Fruit fly (Drosophila melanogaster) whole organism, pupa: ENCODE results near the gene Taf11.
A peak's percentile ranks its signal among the peaks of the same experiment; 100 is the strongest.

Experiments
- CG10348 ChIP-seq: fragments of 200-800 bp; sonication (Bioruptor generic); IDR thresholded peaks from 2 replicates; pipeline ENCODE4 v1.3.6; 2022; ENCODE audit warnings: missing biosample characterization, missing genetic modification characterization
- CG12605 ChIP-seq: fragments of 200-800 bp; sonication (Bioruptor generic); IDR thresholded peaks from 2 replicates; pipeline ENCODE4 v1.3.6; 2022; ENCODE audit warnings: missing biosample characterization, missing genetic modification characterization
- CG13204 ChIP-seq: fragments of 200-800 bp; sonication (Bioruptor generic); optimal IDR thresholded peaks from 2 replicates; lab custom pipeline; 2018; ENCODE audit warnings: missing biosample characterization, mild to moderate bottlenecking, missing genetic modification characterization, moderate library complexity
- CG14655 ChIP-seq: fragments of 200-800 bp; sonication (Bioruptor generic); optimal IDR thresholded peaks from 3 replicates; lab custom pipeline; 2017; ENCODE audit warnings: mild to moderate bottlenecking, missing biosample characterization, missing genetic modification reagents, missing genetic modification characterization
- CG15710 ChIP-seq: fragments of 200-800 bp; sonication (Bioruptor generic); optimal IDR thresholded peaks from 2 replicates; lab custom pipeline; 2018; ENCODE audit warnings: missing biosample characterization, mild to moderate bottlenecking, missing genetic modification characterization, moderate library complexity
- CG17806 ChIP-seq: fragments of 200-800 bp; sonication (Bioruptor generic); optimal IDR thresholded peaks from 2 replicates; lab custom pipeline; 2018; ENCODE audit warnings: missing biosample characterization, mild to moderate bottlenecking, missing genetic modification characterization, moderate library complexity
- CG32121 ChIP-seq: fragments of 200-800 bp; sonication (Bioruptor generic); IDR thresholded peaks from 2 replicates; pipeline ENCODE4 v1.3.6; 2022; ENCODE audit warnings: missing biosample characterization, missing genetic modification characterization
- CG34367 ChIP-seq: fragments of 200-800 bp; sonication (Bioruptor generic); optimal IDR thresholded peaks from 2 replicates; lab custom pipeline; 2018; ENCODE audit warnings: missing biosample characterization, mild to moderate bottlenecking, missing genetic modification characterization
- CG4496 ChIP-seq: fragments of 200-800 bp; sonication (Bioruptor generic); IDR thresholded peaks from 3 replicates; pipeline ENCODE4 v1.3.6; 2022; ENCODE audit warnings: missing biosample characterization, missing genetic modification characterization
- CG8159 ChIP-seq: fragments of 200-800 bp; sonication (Bioruptor generic); optimal IDR thresholded peaks from 3 replicates; lab custom pipeline; 2018; ENCODE audit warnings: missing biosample characterization, mild to moderate bottlenecking, missing genetic modification characterization, moderate library complexity
- CG8301 ChIP-seq: fragments of 200-800 bp; sonication (Bioruptor generic); optimal IDR thresholded peaks from 2 replicates; lab custom pipeline; 2018; ENCODE audit warnings: missing biosample characterization, mild to moderate bottlenecking, missing genetic modification characterization
- CG9948 ChIP-seq: fragments of 200-800 bp; sonication (Bioruptor generic); optimal IDR thresholded peaks from 2 replicates; lab custom pipeline; 2018; ENCODE audit warnings: missing biosample characterization, mild to moderate bottlenecking, missing genetic modification characterization, moderate library complexity
- D1 ChIP-seq: fragments of 200-800 bp; sonication (Bioruptor generic); optimal IDR thresholded peaks from 2 replicates; lab custom pipeline; 2018; ENCODE audit warnings: missing biosample characterization, mild to moderate bottlenecking, missing genetic modification characterization, moderate library complexity
- EcR ChIP-seq: fragments of 200-800 bp; sonication (Bioruptor generic); optimal IDR thresholded peaks from 3 replicates; lab custom pipeline; 2019; ENCODE audit warnings: missing biosample characterization, missing genetic modification characterization, mild to moderate bottlenecking, moderate library complexity, missing genetic modification reagents
- Ets98B ChIP-seq: fragments of 200-800 bp; sonication (Bioruptor generic); IDR thresholded peaks from 2 replicates; pipeline ENCODE4 v1.3.6; 2022; ENCODE audit warnings: missing biosample characterization, missing genetic modification characterization
- Pif1A ChIP-seq: fragments of 200-800 bp; sonication (Bioruptor generic); optimal IDR thresholded peaks from 3 replicates; lab custom pipeline; 2016; ENCODE audit warnings: missing biosample characterization, missing genetic modification characterization
- Pif1B ChIP-seq: fragments of 200-800 bp; sonication (Bioruptor generic); optimal IDR thresholded peaks from 3 replicates; lab custom pipeline; 2016; ENCODE audit warnings: missing biosample characterization, missing genetic modification characterization
- Snoo ChIP-seq: fragments of 200-800 bp; sonication (Bioruptor generic); optimal IDR thresholded peaks from 3 replicates; lab custom pipeline; 2017; ENCODE audit warnings: missing biosample characterization, mild to moderate bottlenecking, missing genetic modification characterization, inconsistent platforms
- fd96Ca ChIP-seq: fragments of 200-800 bp; sonication (Bioruptor generic); IDR thresholded peaks from 3 replicates; pipeline ENCODE4 v1.3.6; 2022; ENCODE audit warnings: missing biosample characterization, missing genetic modification characterization
- gl ChIP-seq: fragments of 200-800 bp; sonication (Bioruptor generic); optimal IDR thresholded peaks from 2 replicates; lab custom pipeline; 2018; ENCODE audit warnings: missing biosample characterization, mild to moderate bottlenecking, missing genetic modification characterization
- rn ChIP-seq: fragments of 200-800 bp; sonication (Bioruptor generic); IDR thresholded peaks from 2 replicates; pipeline ENCODE4 v1.3.6; 2022; ENCODE audit warnings: missing biosample characterization, missing genetic modification characterization

The Taf11 gene

DNA sequence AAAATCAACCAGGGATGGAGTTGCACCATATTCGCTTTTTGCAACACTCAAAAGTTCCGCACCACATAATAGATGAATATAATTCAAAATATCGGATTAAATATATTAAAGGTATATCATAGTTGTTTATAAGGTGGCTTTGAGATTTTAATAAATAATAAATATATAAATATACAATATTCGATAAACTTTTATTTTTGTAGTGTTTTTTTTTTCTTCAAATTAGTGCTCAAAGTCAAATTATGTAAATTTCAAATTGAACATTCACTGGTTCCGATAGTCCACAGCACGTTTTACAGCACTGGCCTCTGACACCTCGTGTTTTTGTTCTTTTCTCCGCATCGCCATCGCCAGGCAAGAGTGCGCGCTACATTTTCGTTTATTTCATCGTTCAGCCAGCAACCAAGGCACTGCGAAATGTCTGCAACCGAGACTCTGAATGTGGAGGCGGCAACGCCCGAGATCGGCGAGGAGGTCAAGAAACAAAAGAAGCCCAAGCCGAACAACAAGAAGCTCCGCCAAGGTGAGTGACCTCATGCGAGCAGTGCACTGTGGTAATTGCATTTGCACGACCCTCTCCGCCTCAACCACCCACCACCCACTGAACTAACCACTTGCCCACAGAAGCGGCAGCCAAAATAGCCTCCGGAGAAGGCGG, at the start of gene Taf11, which contains the start of gene und:
Gene Taf11, minus strand, starts transcription at position 51 of the 658 bp plus-strand sequence.
Gene und, plus strand, starts transcription at position 158 of the 658 bp plus-strand sequence.
- peak; percentile 99 for TF ChIP-seq EcR (GFP tag; lab: Kevin White, UChicago)
- no peak for TF ChIP-seq fd96Ca (GFP tag; lab: Robert Waterston, UW)
- TF ChIP-seq CG8159 (tag; lab: Kevin White, UChicago): no peak

DNA sequence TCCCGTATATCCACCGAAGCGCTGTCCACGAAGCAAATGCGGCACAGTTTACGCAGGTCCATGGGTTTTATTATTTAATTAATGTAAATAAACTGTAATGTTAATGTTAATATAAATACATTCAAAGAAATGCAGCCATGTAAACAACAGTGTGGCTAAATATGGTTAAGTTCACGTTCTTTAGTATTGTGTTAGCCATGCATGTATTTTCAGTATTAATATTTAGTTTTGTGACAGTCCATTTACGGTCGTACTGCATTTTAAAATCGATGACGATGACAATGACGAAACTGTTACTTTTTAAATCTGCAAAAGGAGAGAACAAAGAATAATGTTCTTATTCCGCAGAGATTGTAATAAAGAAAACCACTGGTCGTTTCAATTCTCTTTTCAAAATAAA, 29.9 kb upstream of the Taf11 start, which contains the start of gene CG13123:
Gene CG13123, minus strand, starts transcription at position 163 of the 400 bp plus-strand sequence.
- TF ChIP-seq D1 (peak; percentile 54), CG8301 (no peak)

DNA sequence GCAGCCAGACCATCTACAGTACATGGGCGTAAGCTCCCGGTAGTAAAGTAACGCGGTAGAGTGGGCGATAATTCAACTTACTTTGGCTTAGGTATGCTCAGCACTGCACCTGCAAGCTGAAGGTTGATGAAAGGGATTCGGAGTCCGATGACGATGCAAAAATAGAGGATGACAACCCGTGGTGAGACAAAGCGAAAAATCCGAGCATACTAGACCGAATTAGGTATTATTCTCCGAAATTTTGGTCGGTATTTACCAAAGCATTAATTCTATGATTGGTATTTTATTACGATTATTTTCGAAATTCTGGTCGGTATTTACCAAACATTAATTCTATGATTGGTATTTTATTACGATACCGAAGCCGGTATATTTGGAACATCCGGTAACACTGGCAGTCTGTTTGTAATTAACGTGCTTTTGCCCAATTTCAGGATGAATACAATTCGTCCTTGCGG, 27.5 kb upstream of the Taf11 start, which contains the start of gene CG4036:
Gene CG4036, plus strand, starts transcription at position 348 of the 458 bp plus-strand sequence.
- TF ChIP-seq CG32121 (GFP tag; lab: Robert Waterston, UW): peak; percentile 32; the same call in 1 of the 2 replicates
- peak; percentile 38 for TF ChIP-seq EcR (GFP tag; lab: Kevin White, UChicago)
- no peak for TF ChIP-seq D1

DNA sequence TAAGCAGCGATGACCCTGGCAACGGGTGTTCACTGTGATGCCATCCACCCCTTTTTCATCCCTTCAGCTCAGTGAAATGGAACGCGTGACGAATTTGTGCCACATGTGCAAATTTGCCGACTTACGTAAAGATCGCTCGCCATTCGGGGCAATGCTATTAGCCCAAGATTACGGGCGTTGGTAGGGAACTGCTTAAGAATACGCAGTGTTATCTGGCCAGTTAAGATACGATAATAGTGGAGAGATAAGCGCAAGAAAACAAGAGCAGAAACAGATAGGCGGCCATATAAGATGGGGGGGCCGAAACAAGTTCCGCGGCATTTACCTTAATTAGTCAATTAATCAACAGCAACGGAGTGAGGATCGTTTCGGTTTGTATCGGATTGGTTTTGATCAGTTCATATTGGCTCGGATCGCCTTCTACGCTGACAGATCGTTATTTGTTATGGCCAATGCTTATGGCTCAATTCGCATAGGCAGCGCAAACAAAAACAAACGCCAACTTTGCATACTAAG, 22.9 kb upstream of the Taf11 start:
- TF ChIP-seq EcR (GFP tag; lab: Kevin White, UChicago) (peak; percentile 88), CG34367 (tag; lab: Kevin White, UChicago) (no peak)

DNA sequence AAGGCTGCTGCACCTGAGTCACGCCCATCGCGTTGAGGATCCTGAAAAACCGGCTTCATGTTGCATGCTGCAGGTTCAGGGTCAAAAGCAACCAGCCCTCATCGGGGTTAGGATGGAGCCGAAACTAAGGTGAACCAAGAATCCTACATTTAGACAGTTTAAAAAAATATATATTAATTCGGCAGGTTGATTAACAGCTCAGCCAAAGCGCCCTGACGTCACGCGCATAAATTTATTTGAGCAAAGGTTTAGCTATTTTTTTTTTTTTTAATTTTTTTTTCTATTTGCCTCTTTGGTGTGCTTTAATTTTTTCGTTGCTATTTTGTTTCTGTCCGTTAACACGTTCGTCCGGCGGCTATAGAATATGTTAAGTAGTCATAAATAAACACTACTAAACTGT, 21.4 kb upstream of the Taf11 start:
- TF ChIP-seq CG10348 (GFP tag; lab: Robert Waterston, UW): no peak
- peak; percentile 5 for TF ChIP-seq D1
- TF ChIP-seq CG8159 (tag; lab: Kevin White, UChicago): peak; percentile 91

DNA sequence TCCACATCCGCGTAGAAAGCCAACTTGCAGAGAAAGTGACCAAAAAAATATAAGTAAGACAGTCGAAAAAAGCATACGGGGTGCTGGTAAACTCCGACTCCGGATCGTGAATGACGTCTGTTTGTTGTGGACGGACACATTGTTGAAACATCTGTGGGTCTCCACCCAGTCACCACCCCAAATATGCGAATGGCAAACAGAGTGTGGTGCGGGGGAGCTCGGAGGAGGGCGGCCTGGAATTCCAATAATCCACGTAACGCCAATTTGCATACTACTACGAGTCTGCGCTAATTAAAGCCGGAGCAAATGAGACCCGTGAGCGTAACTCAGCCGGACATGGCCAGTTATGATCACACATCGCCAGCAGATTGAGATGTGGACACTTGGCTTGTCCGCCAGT, 20.1 kb upstream of the Taf11 start:
- TF ChIP-seq EcR (GFP tag; lab: Kevin White, UChicago) (no peak), CG14655 (no peak), CG17806 (tag; lab: Kevin White, UChicago) (no peak), Ets98B (GFP tag; lab: Robert Waterston, UW) (no peak), D1 (no peak), CG10348 (GFP tag; lab: Robert Waterston, UW) (no peak), CG34367 (tag; lab: Kevin White, UChicago) (no peak), CG15710 (tag; lab: Kevin White, UChicago) (no peak), CG9948 (tag; lab: Kevin White, UChicago) (no peak), rn (GFP tag; lab: Robert Waterston, UW) (no peak), CG8301 (no peak), Pif1A (no peak), fd96Ca (GFP tag; lab: Robert Waterston, UW) (no peak), CG8159 (tag; lab: Kevin White, UChicago) (no peak), Snoo (tag; lab: Kevin White, UChicago) (no peak), CG4496 (GFP tag; lab: Robert Waterston, UW) (no peak), CG13204 (GFP tag; lab: Kevin White, UChicago) (no peak), gl (tag; lab: Kevin White, UChicago) (no peak), CG12605 (no peak)

DNA sequence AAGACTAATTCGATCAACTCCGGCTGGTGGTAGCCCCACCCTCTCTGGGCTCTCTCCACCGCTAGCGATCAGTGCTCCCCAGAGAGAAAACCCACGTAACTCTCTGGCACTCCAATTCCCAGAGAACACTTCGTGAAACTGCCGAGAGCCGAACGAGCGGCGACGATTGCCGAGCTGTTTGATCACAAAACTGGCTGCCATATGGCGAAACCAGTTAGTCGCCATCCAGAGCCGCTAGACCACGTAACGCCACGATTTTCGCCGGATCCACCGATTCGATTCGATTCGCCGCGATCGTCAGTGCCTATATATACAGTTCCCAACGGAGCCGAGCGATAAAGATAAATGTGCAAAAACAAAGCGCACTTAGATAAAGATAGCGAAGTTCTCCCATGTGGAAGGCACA, 19.1 kb upstream of the Taf11 start, which contains the start of gene IP3K1:
Gene IP3K1, plus strand, starts transcription at position 209 of the 406 bp plus-strand sequence.
- TF ChIP-seq CG10348 (GFP tag; lab: Robert Waterston, UW) (no peak), CG14655 (no peak), fd96Ca (GFP tag; lab: Robert Waterston, UW) (peak; percentile 76; the same call in 2 of the 3 replicates), CG13204 (GFP tag; lab: Kevin White, UChicago) (peak; percentile 51), CG34367 (tag; lab: Kevin White, UChicago) (no peak), CG8301 (no peak), CG12605 (peak; percentile 69), CG17806 (tag; lab: Kevin White, UChicago) (no peak), CG4496 (GFP tag; lab: Robert Waterston, UW) (peak; percentile 68), EcR (GFP tag; lab: Kevin White, UChicago) (peak; percentile 95), Pif1B (GFP tag; lab: Kevin White, UChicago) (peak; percentile 62), D1 (no peak), CG15710 (tag; lab: Kevin White, UChicago) (peak; percentile 26), gl (tag; lab: Kevin White, UChicago) (peak; percentile 55), Snoo (tag; lab: Kevin White, UChicago) (peak; percentile 29), CG9948 (tag; lab: Kevin White, UChicago) (no peak), CG8159 (tag; lab: Kevin White, UChicago) (peak; percentile 17), Pif1A (peak; percentile 56), rn (GFP tag; lab: Robert Waterston, UW) (no peak), Ets98B (GFP tag; lab: Robert Waterston, UW) (peak; percentile 76), CG32121 (GFP tag; lab: Robert Waterston, UW) (peak; percentile 80)
